Worm (Caenorhabditis elegans): ENCODE data around the gene Y43E12A.3.

DNA sequence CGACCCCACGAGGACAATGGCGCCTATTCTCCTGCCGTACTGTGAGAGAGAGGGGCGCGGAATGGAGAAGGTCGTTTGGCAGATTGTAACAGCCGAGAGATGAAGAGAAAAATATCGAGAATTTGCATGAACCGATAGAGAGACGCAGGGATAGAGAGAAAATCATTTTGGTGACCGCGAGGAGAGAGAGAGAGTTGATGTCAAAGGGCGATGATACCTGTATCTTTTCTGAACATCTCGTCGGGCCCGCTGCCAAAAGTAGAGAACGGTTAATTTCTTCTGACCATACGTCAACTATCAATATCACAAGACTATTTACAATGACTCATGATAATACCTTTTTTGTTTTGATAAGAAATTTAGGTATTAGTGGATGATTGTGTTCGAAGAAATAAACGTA lies 11.7 kb upstream of the Y43E12A.3 start:
- TF ChIP-seq nhr-85 (tag) (peak; percentile 97), nhr-12 (tag; optimal IDR thresholded peaks at IDR 0.05) (no peak), pqm-1 (tag; optimal IDR thresholded peaks at IDR 0.05) (no peak), hlh-17 (GFP tag; optimal IDR thresholded peaks at IDR 0.05; ENCODE audit: borderline replicate concordance) (no peak), dpl-1 (GFP tag; optimal IDR thresholded peaks at IDR 0.05) (peak in 2 of 3 experiments; percentile 6), fkh-10 (GFP tag; optimal IDR thresholded peaks at IDR 0.05) (no peak), ceh-82 (tag; optimal IDR thresholded peaks at IDR 0.05) (no peak), ztf-11 (tag; optimal IDR thresholded peaks at IDR 0.05) (no peak), isw-1 (GFP tag; IDR thresholded peaks at IDR 0.05) (no peak), mep-1 (tag; optimal IDR thresholded peaks at IDR 0.05) (peak; percentile 48), nhr-28 (tag; optimal IDR thresholded peaks at IDR 0.05) (no peak)

Measured in whole organism, L1 larva.